Fruit fly (Drosophila melanogaster) whole organism, embryonic: Measurements from ENCODE around the gene CG42822.
A peak's percentile ranks its signal among the peaks of the same experiment; 100 is the strongest.

Source experiments
- Asciz ChIP-seq: fragments of 200-800 bp; sonication (Bioruptor generic); optimal IDR thresholded peaks from 2 replicates; lab custom pipeline; 2017; ENCODE audit warnings: missing biosample characterization, mild to moderate bottlenecking, missing genetic modification characterization, missing genetic modification reagents
- Blimp-1 ChIP-seq: fragments of 200-800 bp; sonication (Bioruptor generic); optimal IDR thresholded peaks from 3 replicates; lab custom pipeline; 2018; ENCODE audit warnings: missing biosample characterization, missing genetic modification characterization, mild to moderate bottlenecking, moderate library complexity, missing genetic modification reagents
- BtbVII ChIP-seq: fragments of 200-800 bp; sonication (Bioruptor generic); optimal IDR thresholded peaks from 3 replicates; lab custom pipeline; 2017; ENCODE audit warnings: missing biosample characterization, mild to moderate bottlenecking, missing genetic modification characterization
- CG10147 ChIP-seq: fragments of 200-800 bp; sonication (Bioruptor generic); optimal IDR thresholded peaks from 2 replicates; lab custom pipeline; 2019; ENCODE audit warnings: missing biosample characterization, mild to moderate bottlenecking, missing genetic modification characterization, moderate library complexity
- CG10274 ChIP-seq: fragments of 200-800 bp; sonication (Bioruptor generic); optimal IDR thresholded peaks from 3 replicates; lab custom pipeline; 2017; ENCODE audit warnings: missing biosample characterization, mild to moderate bottlenecking, missing genetic modification characterization
- CG10462 ChIP-seq: fragments of 200-800 bp; sonication (Bioruptor generic); optimal IDR thresholded peaks from 2 replicates; lab custom pipeline; 2016; ENCODE audit warnings: missing biosample characterization, missing genetic modification characterization
- CG11504 ChIP-seq: fragments of 200-800 bp; sonication (Bioruptor generic); optimal IDR thresholded peaks from 3 replicates; lab custom pipeline; 2019; ENCODE audit warnings: missing biosample characterization, mild to moderate bottlenecking, missing genetic modification characterization, moderate library complexity
- CG12071 ChIP-seq: fragments of 200-800 bp; sonication (Bioruptor generic); optimal IDR thresholded peaks from 3 replicates; lab custom pipeline; 2018; ENCODE audit warnings: missing biosample characterization, mild to moderate bottlenecking, missing genetic modification characterization
- CG1233 ChIP-seq: fragments of 200-800 bp; sonication (Bioruptor generic); optimal IDR thresholded peaks from 4 replicates; lab custom pipeline; 2018; ENCODE audit warnings: missing biosample characterization, mild to moderate bottlenecking, missing genetic modification characterization
- CG12744 ChIP-seq: fragments of 200-800 bp; sonication (Bioruptor generic); optimal IDR thresholded peaks from 2 replicates; lab custom pipeline; 2016; ENCODE audit warnings: missing biosample characterization, missing genetic modification characterization
- CG12942 ChIP-seq: fragments of 200-800 bp; sonication (Bioruptor generic); optimal IDR thresholded peaks from 3 replicates; lab custom pipeline; 2016; ENCODE audit warnings: missing biosample characterization, missing genetic modification characterization
- CG13624 ChIP-seq: fragments of 200-800 bp; sonication (Bioruptor generic); optimal IDR thresholded peaks from 2 replicates; lab custom pipeline; 2016; ENCODE audit warnings: missing biosample characterization, missing genetic modification characterization
- CG1529 ChIP-seq: fragments of 200-800 bp; sonication (Bioruptor generic); optimal IDR thresholded peaks from 3 replicates; lab custom pipeline; 2018; ENCODE audit warnings: missing biosample characterization, missing genetic modification characterization
- CG17328 ChIP-seq: fragments of 200-800 bp; sonication (Bioruptor generic); IDR thresholded peaks from 2 replicates; pipeline ENCODE4 v1.3.6; 2022; ENCODE audit warnings: missing biosample characterization, missing genetic modification characterization
- CG18262 ChIP-seq: fragments of 200-800 bp; optimal IDR thresholded peaks from 3 replicates; lab custom pipeline; 2019; ENCODE audit warnings: missing biosample characterization, mild to moderate bottlenecking, missing genetic modification characterization, moderate library complexity
- CG18476 ChIP-seq: fragments of 200-800 bp; sonication (Bioruptor generic); optimal IDR thresholded peaks from 2 replicates; lab custom pipeline; 2016; ENCODE audit warnings: missing biosample characterization, mild to moderate bottlenecking, missing genetic modification characterization
- CG3163 ChIP-seq: fragments of 200-800 bp; sonication (Bioruptor generic); optimal IDR thresholded peaks from 3 replicates; lab custom pipeline; 2016; ENCODE audit warnings: missing biosample characterization, missing genetic modification characterization
- CG3838 ChIP-seq: fragments of 200-800 bp; sonication (Bioruptor generic); optimal IDR thresholded peaks from 3 replicates; lab custom pipeline; 2016; ENCODE audit warnings: missing biosample characterization, missing genetic modification characterization
- CG4424 ChIP-seq: fragments of 200-800 bp; sonication (Bioruptor generic); optimal IDR thresholded peaks from 3 replicates; lab custom pipeline; 2016; ENCODE audit warnings: missing biosample characterization, missing genetic modification characterization
- CG4617 ChIP-seq: fragments of 200-800 bp; sonication (Bioruptor generic); optimal IDR thresholded peaks from 3 replicates; lab custom pipeline; 2016; ENCODE audit warnings: missing biosample characterization, missing genetic modification characterization, borderline replicate concordance
- CG6254 ChIP-seq: fragments of 200-800 bp; sonication (Bioruptor generic); optimal IDR thresholded peaks from 3 replicates; lab custom pipeline; 2017; ENCODE audit warnings: mild to moderate bottlenecking, missing biosample characterization, missing genetic modification reagents, missing genetic modification characterization
- CG6791 ChIP-seq: fragments of 200-800 bp; sonication (Bioruptor generic); IDR thresholded peaks from 3 replicates; pipeline ENCODE4 v1.3.6; 2022; ENCODE audit warnings: missing biosample characterization, missing genetic modification characterization; ENCODE audit not compliant: partially characterized antibody
- CG7987 ChIP-seq: fragments of 200-800 bp; sonication (Bioruptor generic); optimal IDR thresholded peaks from 2 replicates; lab custom pipeline; 2018; ENCODE audit warnings: missing biosample characterization, mild to moderate bottlenecking, missing genetic modification characterization, moderate library complexity
- CG8281 ChIP-seq: fragments of 200-800 bp; sonication (Bioruptor generic); optimal IDR thresholded peaks from 2 replicates; lab custom pipeline; 2018; ENCODE audit warnings: missing biosample characterization, mild to moderate bottlenecking, missing genetic modification characterization, moderate library complexity
- CG8359 ChIP-seq: fragments of 200-800 bp; sonication (Bioruptor generic); optimal IDR thresholded peaks from 2 replicates; lab custom pipeline; 2017; ENCODE audit warnings: missing biosample characterization, mild to moderate bottlenecking, missing genetic modification characterization, borderline replicate concordance
- CG8765 ChIP-seq: fragments of 200-800 bp; sonication (Bioruptor generic); IDR thresholded peaks from 2 replicates; pipeline ENCODE4 v1.3.6; 2022; ENCODE audit warnings: missing biosample characterization, missing genetic modification characterization
- D19A ChIP-seq: fragments of 200-800 bp; optimal IDR thresholded peaks from 3 replicates; lab custom pipeline; 2019; ENCODE audit warnings: missing biosample characterization, mild to moderate bottlenecking, missing genetic modification characterization, moderate library complexity
- Dad ChIP-seq: fragments of 200-800 bp; sonication (Bioruptor generic); optimal IDR thresholded peaks from 3 replicates; lab custom pipeline; 2016; ENCODE audit warnings: missing biosample characterization, missing genetic modification characterization
- Doc2 ChIP-seq: fragments of 200-800 bp; sonication (Bioruptor generic); IDR thresholded peaks from 2 replicates; pipeline ENCODE4 v1.3.6; 2022; ENCODE audit warnings: missing biosample characterization, missing genetic modification characterization
- H2.0 ChIP-seq: fragments of 200-800 bp; sonication (Bioruptor generic); IDR thresholded peaks from 2 replicates; pipeline ENCODE4 v1.3.6; 2022; ENCODE audit warnings: missing biosample characterization, missing genetic modification characterization
- Hsf ChIP-seq: fragments of 200-800 bp; sonication (Bioruptor generic); optimal IDR thresholded peaks from 3 replicates; lab custom pipeline; 2016; ENCODE audit warnings: missing biosample characterization, missing genetic modification characterization
- MBD-R2 ChIP-seq: fragments of 200-800 bp; sonication (Bioruptor generic); IDR thresholded peaks from 2 replicates; pipeline ENCODE4 v1.3.6; 2022; ENCODE audit warnings: missing biosample characterization, missing genetic modification characterization
- Med ChIP-seq: fragments of 200-800 bp; sonication (Bioruptor generic); peaks from one replicate; lab custom pipeline; 2016; ENCODE audit warnings: missing biosample characterization, missing genetic modification characterization, mild to moderate bottlenecking, inconsistent platforms, moderate library complexity
- Mes4 ChIP-seq: fragments of 200-800 bp; sonication (Bioruptor generic); optimal IDR thresholded peaks from 2 replicates; lab custom pipeline; 2016; ENCODE audit warnings: missing biosample characterization, missing genetic modification characterization
- NFAT ChIP-seq: fragments of 200-800 bp; sonication (Bioruptor generic); IDR thresholded peaks from 2 replicates; pipeline ENCODE4 v1.3.6; 2022; ENCODE audit warnings: missing biosample characterization, missing genetic modification characterization
- Optix ChIP-seq: fragments of 200-800 bp; sonication (Bioruptor generic); IDR thresholded peaks from 3 replicates; pipeline ENCODE4 v1.3.6; 2022; ENCODE audit warnings: missing biosample characterization, missing genetic modification characterization
- Ravus ChIP-seq: fragments of 200-800 bp; sonication (Bioruptor generic); IDR thresholded peaks from 2 replicates; pipeline ENCODE4 v1.3.6; 2022; ENCODE audit warnings: missing biosample characterization, missing genetic modification characterization
- bowl ChIP-seq: fragments of 200-800 bp; sonication (Bioruptor generic); IDR thresholded peaks from 2 replicates; pipeline ENCODE4 v1.3.6; 2022; ENCODE audit warnings: missing biosample characterization, missing genetic modification characterization
- fu2 ChIP-seq: fragments of 200-800 bp; sonication (Bioruptor generic); optimal IDR thresholded peaks from 2 replicates; lab custom pipeline; 2016; ENCODE audit warnings: missing biosample characterization, missing genetic modification characterization
- jigr1 ChIP-seq: fragments of 200-800 bp; sonication (Bioruptor generic); IDR thresholded peaks from 3 replicates; pipeline ENCODE4 v1.3.6; 2022; ENCODE audit warnings: missing biosample characterization, missing genetic modification characterization
- ken ChIP-seq: fragments of 200-800 bp; sonication (Bioruptor generic); IDR thresholded peaks from 3 replicates; pipeline ENCODE4 v1.3.6; 2022; ENCODE audit warnings: missing biosample characterization, missing genetic modification characterization
- pzg ChIP-seq: fragments of 200-800 bp; sonication (Bioruptor generic); optimal IDR thresholded peaks from 3 replicates; lab custom pipeline; 2018; ENCODE audit warnings: missing biosample characterization, mild to moderate bottlenecking, missing genetic modification characterization, moderate library complexity
- sc ChIP-seq, 3 experiments: fragments of >200 bp in 2 of 3; fragments of 200-800 bp in 1 of 3; sonication (Bioruptor generic) in 1 of 3; optimal IDR thresholded peaks; 2 replicates in 2 of 3; 3 replicates in 1 of 3; lab custom pipeline; 2017; ENCODE audit warnings: mild to moderate bottlenecking in 1 of 3, missing biosample characterization in 1 of 3, missing genetic modification characterization in 1 of 3, missing genetic modification reagents in 1 of 3
- trem ChIP-seq: fragments of 200-800 bp; optimal IDR thresholded peaks from 3 replicates; lab custom pipeline; 2019; ENCODE audit warnings: missing biosample characterization, mild to moderate bottlenecking, missing genetic modification characterization, moderate library complexity
- tx ChIP-seq: fragments of 200-800 bp; sonication (Bioruptor generic); optimal IDR thresholded peaks from 2 replicates; lab custom pipeline; 2016; ENCODE audit warnings: missing biosample characterization, missing genetic modification characterization
- vfl ChIP-seq: fragments of 200-800 bp; sonication (Bioruptor generic); optimal IDR thresholded peaks from 2 replicates; lab custom pipeline; 2016; ENCODE audit warnings: missing biosample characterization, missing genetic modification characterization
- vnd ChIP-seq: fragments of 200-800 bp; sonication (Bioruptor generic); IDR thresholded peaks from 3 replicates; pipeline ENCODE4 v1.3.6; 2022; ENCODE audit warnings: missing biosample characterization, missing genetic modification characterization; ENCODE audit not compliant: partially characterized antibody
- wdn ChIP-seq: fragments of 200-800 bp; sonication (Bioruptor generic); IDR thresholded peaks from 2 replicates; pipeline ENCODE4 v1.3.6; 2022; ENCODE audit warnings: missing biosample characterization, missing genetic modification characterization
- zfh1 ChIP-seq: fragments of 200-800 bp; sonication (Bioruptor generic); IDR thresholded peaks from 3 replicates; pipeline ENCODE4 v1.3.6; 2022; ENCODE audit warnings: missing biosample characterization, missing genetic modification characterization

The CG42822 gene

DNA sequence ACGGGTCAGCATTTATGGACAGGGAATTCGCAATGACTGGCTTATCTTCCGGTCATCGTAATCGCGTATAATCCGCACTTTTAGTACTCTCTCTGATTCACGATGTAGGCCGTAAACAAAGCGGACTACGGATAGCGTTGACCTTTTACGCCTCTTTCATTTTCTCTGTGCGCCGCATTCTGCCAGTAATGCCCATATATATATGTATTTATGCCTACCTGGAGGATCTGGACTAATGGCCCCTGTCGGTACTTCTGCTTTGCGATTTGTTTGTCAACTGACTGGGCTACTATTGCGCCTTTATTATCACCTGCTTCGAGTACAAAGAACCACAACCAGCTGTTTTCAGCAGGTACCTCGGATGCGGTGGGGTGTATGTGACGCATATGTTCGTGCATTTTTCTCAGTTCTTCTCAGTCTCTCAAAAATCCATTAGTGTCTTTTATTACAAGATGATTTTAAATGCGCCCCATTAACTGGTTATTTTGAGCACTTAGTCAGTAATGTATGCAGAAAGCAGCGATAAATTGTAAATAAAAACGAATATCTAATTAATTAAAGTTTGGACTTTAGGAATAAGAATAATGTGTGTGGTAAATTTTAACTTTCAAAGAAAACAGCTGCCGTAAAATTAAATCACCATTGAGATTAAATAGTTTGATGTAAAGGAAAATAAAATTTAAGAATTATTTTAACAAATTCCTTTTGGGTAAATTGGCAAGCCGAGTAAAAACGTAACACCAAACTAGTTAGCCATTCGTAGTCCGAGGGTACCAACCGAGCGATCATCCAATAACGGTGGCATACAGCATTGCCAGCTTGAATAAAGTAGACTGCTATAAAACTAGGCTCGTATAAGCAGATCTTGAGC is 19.1 kb upstream of the CG42822 start, which contains the start of gene CREG:
CREG (minus strand) TSS at position 323 of the 871 bp plus-strand sequence.
- TF ChIP-seq pzg (GFP tag; lab: Kevin White, UChicago) (no peak), CG8281 (tag; lab: Kevin White, UChicago) (no peak), CG12744 (GFP tag; lab: Kevin White, UChicago) (no peak), Dad (GFP tag; lab: Kevin White, UChicago) (no peak), wdn (GFP tag; lab: Robert Waterston, UW) (no peak), bowl (GFP tag; lab: Robert Waterston, UW) (no peak), CG18476 (GFP tag; lab: Kevin White, UChicago) (no peak), zfh1 (0 out of 3 replicates have a peak, but pooled peaks have one; percentile 38), CG4424 (GFP tag; lab: Kevin White, UChicago) (peak; percentile 11), jigr1 (no peak), CG13624 (GFP tag; lab: Kevin White, UChicago) (no peak), fu2 (GFP tag; lab: Kevin White, UChicago) (no peak), CG7987 (GFP tag; lab: Kevin White, UChicago) (no peak), CG10147 (GFP tag; lab: Kevin White, UChicago) (no peak), CG4617 (GFP tag; lab: Kevin White, UChicago) (no peak), CG3838 (GFP tag; lab: Kevin White, UChicago) (no peak), CG11504 (tag; lab: Kevin White, UChicago) (peak; percentile 49), CG8359 (GFP tag; lab: Kevin White, UChicago) (no peak), Ravus (GFP tag; lab: Robert Waterston, UW) (no peak), Mes4 (GFP tag; lab: Kevin White, UChicago) (no peak), D19A (peak; percentile 21), vnd (GFP tag; lab: Robert Waterston, UW) (no peak), CG17328 (GFP tag; lab: Robert Waterston, UW) (no peak), CG10462 (GFP tag; lab: Kevin White, UChicago) (no peak), ken (GFP tag; lab: Robert Waterston, UW) (no peak), CG1529 (GFP tag; lab: Kevin White, UChicago) (no peak), CG6791 (GFP tag; lab: Robert Waterston, UW) (no peak), CG1233 (GFP tag; lab: Kevin White, UChicago) (no peak), CG18262 (tag; lab: Kevin White, UChicago) (peak; percentile 47), tx (GFP tag; lab: Kevin White, UChicago) (no peak), vfl (GFP tag; lab: Kevin White, UChicago) (no peak), Med (GFP tag; lab: Kevin White, UChicago) (peak; percentile 71), CG3163 (GFP tag; lab: Kevin White, UChicago) (no peak), Blimp-1 (GFP tag; lab: Kevin White, UChicago) (no peak), CG10274 (GFP tag; lab: Kevin White, UChicago) (peak; percentile 1), CG6254 (GFP tag; lab: Kevin White, UChicago) (no peak), NFAT (GFP tag; lab: Robert Waterston, UW) (no peak), H2.0 (GFP tag; lab: Robert Waterston, UW) (no peak), BtbVII (peak; percentile 15), Hsf (peak; percentile 29), Optix (GFP tag; lab: Robert Waterston, UW) (no peak), sc (optimal IDR thresholded peaks at IDR 0.05; lab: Kevin White, UChicago) (no peak), sc (GFP tag; optimal IDR thresholded peaks at IDR 0.05; lab: Kevin White, UChicago) (peak; percentile 35), CG12071 (GFP tag; lab: Kevin White, UChicago) (no peak), Asciz (GFP tag; lab: Kevin White, UChicago) (no peak), CG8765 (GFP tag; lab: Robert Waterston, UW) (no peak), Doc2 (no peak), trem (tag; lab: Kevin White, UChicago) (no peak), MBD-R2 (GFP tag; lab: Robert Waterston, UW) (peak; percentile 32; the same call in 1 of the 2 replicates), CG12942 (GFP tag; lab: Kevin White, UChicago) (no peak)
